Fruit fly (Drosophila melanogaster) whole organism, embryonic: ENCODE results near the gene Mic26-27.

Experiments
- Bgb ChIP-seq: fragments of 200-800 bp; sonication (Bioruptor generic); IDR thresholded peaks from 2 replicates; pipeline ENCODE4 v1.3.6; 2022; ENCODE audit warnings: missing biosample characterization, missing genetic modification characterization; ENCODE audit not compliant: partially characterized antibody
- CG11085 ChIP-seq: fragments of 200-800 bp; sonication (Bioruptor generic); IDR thresholded peaks from 2 replicates; pipeline ENCODE4 v1.3.6; 2022; ENCODE audit warnings: missing biosample characterization, missing genetic modification characterization
- CG11247 ChIP-seq: fragments of 200-800 bp; sonication (Bioruptor generic); IDR thresholded peaks from 2 replicates; pipeline ENCODE4 v1.3.6; 2022; ENCODE audit warnings: missing biosample characterization, missing genetic modification characterization
- CG1233 ChIP-seq: fragments of 200-800 bp; sonication (Bioruptor generic); optimal IDR thresholded peaks from 4 replicates; lab custom pipeline; 2018; ENCODE audit warnings: missing biosample characterization, mild to moderate bottlenecking, missing genetic modification characterization
- CG12391 ChIP-seq: fragments of 200-800 bp; sonication (Bioruptor generic); optimal IDR thresholded peaks from 3 replicates; lab custom pipeline; 2018; ENCODE audit warnings: missing biosample characterization, mild to moderate bottlenecking, missing genetic modification characterization, moderate library complexity
- CG12659 ChIP-seq: fragments of 200-800 bp; sonication (Bioruptor generic); optimal IDR thresholded peaks from 3 replicates; lab custom pipeline; 2017; ENCODE audit warnings: mild to moderate bottlenecking, missing biosample characterization, missing genetic modification reagents, missing genetic modification characterization
- CG13894 ChIP-seq: fragments of 200-800 bp; sonication (Bioruptor generic); optimal IDR thresholded peaks from 3 replicates; lab custom pipeline; 2018; ENCODE audit warnings: missing biosample characterization, mild to moderate bottlenecking, missing genetic modification characterization, moderate library complexity
- CG16779 ChIP-seq: fragments of 200-800 bp; sonication (Bioruptor generic); IDR thresholded peaks from 2 replicates; pipeline ENCODE4 v1.3.6; 2022; ENCODE audit warnings: missing biosample characterization, missing genetic modification characterization
- CG17328 ChIP-seq: fragments of 200-800 bp; sonication (Bioruptor generic); IDR thresholded peaks from 2 replicates; pipeline ENCODE4 v1.3.6; 2022; ENCODE audit warnings: missing biosample characterization, missing genetic modification characterization
- CG17829 ChIP-seq: fragments of 200-800 bp; optimal IDR thresholded peaks from 2 replicates; lab custom pipeline; 2019; ENCODE audit warnings: missing biosample characterization, mild to moderate bottlenecking, missing genetic modification characterization, moderate library complexity
- CG1832 ChIP-seq: fragments of 200-800 bp; sonication (Bioruptor generic); optimal IDR thresholded peaks from 2 replicates; lab custom pipeline; 2017; ENCODE audit warnings: missing biosample characterization, mild to moderate bottlenecking, missing genetic modification characterization, inconsistent platforms
- CG2116 ChIP-seq: fragments of 200-800 bp; sonication (Bioruptor generic); optimal IDR thresholded peaks from 3 replicates; lab custom pipeline; 2018; ENCODE audit warnings: missing biosample characterization, mild to moderate bottlenecking, missing genetic modification characterization
- CG2199 ChIP-seq: fragments of 200-800 bp; sonication (Bioruptor generic); IDR thresholded peaks from 3 replicates; pipeline ENCODE4 v1.3.6; 2022; ENCODE audit warnings: missing biosample characterization, missing genetic modification characterization
- CG3163 ChIP-seq: fragments of 200-800 bp; sonication (Bioruptor generic); optimal IDR thresholded peaks from 3 replicates; lab custom pipeline; 2016; ENCODE audit warnings: missing biosample characterization, missing genetic modification characterization
- CG3726 ChIP-seq: fragments of 200-800 bp; sonication (Bioruptor generic); IDR thresholded peaks from 3 replicates; pipeline ENCODE4, ENCODE4 v1.3.6; 2022; ENCODE audit warnings: missing biosample characterization, missing genetic modification characterization
- CG4328 ChIP-seq: fragments of 200-800 bp; sonication (Bioruptor generic); optimal IDR thresholded peaks from 3 replicates; lab custom pipeline; 2017; ENCODE audit warnings: missing biosample characterization, missing genetic modification reagents, missing genetic modification characterization
- CG4617 ChIP-seq: fragments of 200-800 bp; sonication (Bioruptor generic); optimal IDR thresholded peaks from 3 replicates; lab custom pipeline; 2016; ENCODE audit warnings: missing biosample characterization, missing genetic modification characterization, borderline replicate concordance
- CG4730 ChIP-seq: fragments of 200-800 bp; sonication (Bioruptor generic); IDR thresholded peaks from 2 replicates; pipeline ENCODE4 v1.3.6; 2022; ENCODE audit warnings: missing biosample characterization, missing genetic modification characterization
- CG6175 ChIP-seq: fragments of 200-800 bp; sonication (Bioruptor generic); IDR thresholded peaks from 3 replicates; pipeline ENCODE4 v1.3.6; 2022; ENCODE audit warnings: missing biosample characterization, missing genetic modification characterization
- CG6683 ChIP-seq: fragments of 200-800 bp; sonication (Bioruptor generic); optimal IDR thresholded peaks from 2 replicates; lab custom pipeline; 2017; ENCODE audit warnings: missing biosample characterization, mild to moderate bottlenecking, missing genetic modification characterization, missing genetic modification reagents
- CG7357 ChIP-seq: fragments of 200-800 bp; sonication (Bioruptor generic); IDR thresholded peaks from 3 replicates; pipeline ENCODE4 v1.3.6; 2022; ENCODE audit warnings: missing biosample characterization, missing genetic modification characterization
- CG8089 ChIP-seq: fragments of 200-800 bp; sonication (Bioruptor generic); optimal IDR thresholded peaks from 3 replicates; lab custom pipeline; 2016; ENCODE audit warnings: missing biosample characterization, missing genetic modification characterization
- Camta ChIP-seq: fragments of 200-800 bp; sonication (Bioruptor generic); optimal IDR thresholded peaks from 2 replicates; lab custom pipeline; 2016; ENCODE audit warnings: missing biosample characterization, missing genetic modification characterization
- Doc2 ChIP-seq: fragments of 200-800 bp; sonication (Bioruptor generic); IDR thresholded peaks from 2 replicates; pipeline ENCODE4 v1.3.6; 2022; ENCODE audit warnings: missing biosample characterization, missing genetic modification characterization
- Fer1 ChIP-seq: fragments of 200-800 bp; sonication (Bioruptor generic); optimal IDR thresholded peaks from 2 replicates; lab custom pipeline; 2017; ENCODE audit warnings: missing biosample characterization, mild to moderate bottlenecking, missing genetic modification characterization
- Gsc ChIP-seq: fragments of 200-800 bp; sonication (Bioruptor generic); IDR thresholded peaks from 2 replicates; pipeline ENCODE4 v1.3.6; 2022; ENCODE audit warnings: missing biosample characterization, missing genetic modification characterization
- HLHmδ ChIP-seq: fragments of 200-800 bp; sonication (Bioruptor generic); optimal IDR thresholded peaks from 2 replicates; lab custom pipeline; 2018; ENCODE audit warnings: missing biosample characterization, mild to moderate bottlenecking, missing genetic modification characterization, moderate library complexity
- Ptx1 ChIP-seq: fragments of 200-800 bp; sonication (Bioruptor generic); IDR thresholded peaks from 2 replicates; pipeline ENCODE4 v1.3.6; 2022; ENCODE audit warnings: missing biosample characterization, missing genetic modification characterization
- Scr ChIP-seq: fragments of 200-800 bp; sonication (Bioruptor generic); IDR thresholded peaks from 2 replicates; pipeline ENCODE4 v1.3.6; 2022; ENCODE audit warnings: missing biosample characterization, missing genetic modification characterization; ENCODE audit not compliant: partially characterized antibody
- dmrt11E ChIP-seq: fragments of 200-800 bp; sonication (Bioruptor generic); optimal IDR thresholded peaks from 3 replicates; lab custom pipeline; 2018; ENCODE audit warnings: missing biosample characterization, mild to moderate bottlenecking, missing genetic modification characterization, moderate library complexity
- dysf ChIP-seq: fragments of 200-800 bp; sonication (Bioruptor generic); IDR thresholded peaks from 3 replicates; pipeline ENCODE4 v1.3.6; 2022; ENCODE audit warnings: missing biosample characterization, missing genetic modification characterization
- gcm ChIP-seq: fragments of 200-800 bp; sonication (Bioruptor generic); optimal IDR thresholded peaks from 2 replicates; lab custom pipeline; 2019; ENCODE audit warnings: missing biosample characterization, mild to moderate bottlenecking, missing genetic modification characterization, moderate library complexity
- grau ChIP-seq: fragments of 200-800 bp; optimal IDR thresholded peaks from 3 replicates; lab custom pipeline; 2019; ENCODE audit warnings: missing biosample characterization, mild to moderate bottlenecking, missing genetic modification characterization, moderate library complexity
- ham ChIP-seq: fragments of 200-800 bp; sonication (Bioruptor generic); IDR thresholded peaks from 2 replicates; pipeline ENCODE4 v1.3.6; 2022; ENCODE audit warnings: missing biosample characterization, missing genetic modification characterization
- hbn ChIP-seq: fragments of 200-800 bp; sonication (Bioruptor generic); IDR thresholded peaks from 2 replicates; pipeline ENCODE4 v1.3.6; 2022; ENCODE audit warnings: missing biosample characterization, missing genetic modification characterization; ENCODE audit not compliant: partially characterized antibody
- jing ChIP-seq: fragments of 200-800 bp; sonication (Bioruptor generic); optimal IDR thresholded peaks from 2 replicates; lab custom pipeline; 2018; ENCODE audit warnings: missing biosample characterization, mild to moderate bottlenecking, missing genetic modification characterization
- kay ChIP-seq: fragments of 200-800 bp; sonication (Bioruptor generic); optimal IDR thresholded peaks from 2 replicates; lab custom pipeline; 2016; ENCODE audit warnings: missing biosample characterization, missing genetic modification characterization
- knrl ChIP-seq: fragments of 200-800 bp; sonication (Bioruptor generic); IDR thresholded peaks from 3 replicates; pipeline ENCODE4 v1.3.6; 2022; ENCODE audit warnings: missing biosample characterization, missing genetic modification characterization; ENCODE audit not compliant: partially characterized antibody
- mirr ChIP-seq: fragments of 200-800 bp; sonication (Bioruptor generic); optimal IDR thresholded peaks from 3 replicates; lab custom pipeline; 2018; ENCODE audit warnings: missing biosample characterization, mild to moderate bottlenecking, missing genetic modification characterization
- rib ChIP-seq: fragments of 200-800 bp; sonication (Bioruptor generic); IDR thresholded peaks from 2 replicates; pipeline ENCODE4 v1.3.6; 2022; ENCODE audit warnings: missing biosample characterization, missing genetic modification characterization
- sim ChIP-seq: fragments of 200-800 bp; sonication (Bioruptor generic); IDR thresholded peaks from 2 replicates; pipeline ENCODE4 v1.3.6; 2022; ENCODE audit warnings: missing biosample characterization, missing genetic modification characterization
- tna ChIP-seq: fragments of 200-800 bp; sonication (Bioruptor generic); IDR thresholded peaks from 2 replicates; pipeline ENCODE4 v1.3.6; 2022; ENCODE audit warnings: missing biosample characterization, missing genetic modification characterization; ENCODE audit not compliant: partially characterized antibody
- unc-4 ChIP-seq: fragments of 200-800 bp; sonication (Bioruptor generic); IDR thresholded peaks from 2 replicates; pipeline ENCODE4 v1.3.6; 2022; ENCODE audit warnings: missing biosample characterization, missing genetic modification characterization; ENCODE audit not compliant: partially characterized antibody
- vnd ChIP-seq: fragments of 200-800 bp; sonication (Bioruptor generic); IDR thresholded peaks from 3 replicates; pipeline ENCODE4 v1.3.6; 2022; ENCODE audit warnings: missing biosample characterization, missing genetic modification characterization; ENCODE audit not compliant: partially characterized antibody
- vvl ChIP-seq: fragments of 200-800 bp; sonication (Bioruptor generic); IDR thresholded peaks from 2 replicates; pipeline ENCODE4 v1.3.6; 2022; ENCODE audit warnings: missing biosample characterization, missing genetic modification characterization
- wor ChIP-seq: fragments of 200-800 bp; sonication (Bioruptor generic); IDR thresholded peaks from 2 replicates; pipeline ENCODE4 v1.3.6; 2022; ENCODE audit warnings: missing biosample characterization, missing genetic modification characterization
- zf30C ChIP-seq: fragments of 200-800 bp; sonication (Bioruptor generic); optimal IDR thresholded peaks from 3 replicates; lab custom pipeline; 2018; ENCODE audit warnings: missing biosample characterization, mild to moderate bottlenecking, missing genetic modification characterization

The Mic26-27 gene

DNA sequence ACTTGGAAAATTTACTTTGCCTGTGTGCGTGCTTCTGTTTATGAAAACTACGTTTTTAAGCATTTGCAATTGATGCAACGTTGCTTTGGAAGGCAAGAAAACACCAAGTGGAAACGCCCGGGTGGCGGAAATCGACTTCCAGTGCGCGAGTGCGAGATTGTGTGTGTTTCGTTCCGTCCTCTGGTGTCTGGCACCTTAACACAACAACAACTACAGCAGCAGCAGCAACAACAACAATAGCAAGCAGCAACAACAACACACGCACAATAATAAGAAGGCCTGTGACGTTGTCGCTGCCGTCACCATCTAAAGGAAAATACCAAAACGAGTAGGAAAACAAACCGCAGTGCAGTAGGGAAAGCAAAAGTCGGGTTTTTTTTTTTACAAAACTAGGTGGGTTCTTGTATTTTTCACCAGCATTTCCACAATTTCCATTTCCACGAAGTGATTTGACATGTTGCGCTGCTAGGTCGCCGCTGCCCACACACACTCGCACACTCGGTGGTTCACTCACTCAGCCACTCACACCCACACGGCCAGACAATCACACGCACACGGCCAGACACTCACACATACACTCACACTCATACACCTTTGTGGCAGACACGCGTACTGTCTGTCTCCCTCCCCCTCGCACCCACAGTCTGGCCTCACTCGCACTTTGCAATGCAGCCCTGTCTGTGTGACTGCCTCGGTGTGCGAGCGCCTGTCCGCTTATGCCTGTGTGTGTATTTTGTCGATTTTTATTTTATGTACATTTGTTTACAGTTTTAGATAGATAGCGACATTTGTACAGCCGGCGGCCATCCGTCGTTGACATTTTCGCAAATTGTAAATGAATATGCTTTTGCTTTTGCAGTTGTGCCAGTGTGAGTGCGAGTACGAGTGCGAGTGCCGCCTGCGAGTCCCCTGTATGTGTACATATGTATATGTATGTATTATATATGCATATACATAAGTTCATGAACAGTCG, 47.1 kb downstream of the Mic26-27 start (continued):
- TF ChIP-seq CG6175: peak; percentile 99
- TF ChIP-seq jing (GFP tag; lab: Kevin White, UChicago): no peak
- TF ChIP-seq CG11247 (GFP tag; lab: Robert Waterston, UW): no peak
- TF ChIP-seq Camta (GFP tag; lab: Kevin White, UChicago): no peak
- no peak for TF ChIP-seq kay (GFP tag; lab: Kevin White, UChicago)
- no peak for TF ChIP-seq CG3726
- TF ChIP-seq CG8089 (GFP tag; lab: Kevin White, UChicago): no peak
- TF ChIP-seq CG4730 (GFP tag; lab: Robert Waterston, UW): no peak
- TF ChIP-seq unc-4 (GFP tag; lab: Robert Waterston, UW): no peak; the same call in 1 of the 2 replicates
- TF ChIP-seq Fer1 (GFP tag; lab: Kevin White, UChicago): no peak
- TF ChIP-seq sim (GFP tag; lab: Robert Waterston, UW): no peak
- TF ChIP-seq CG17829 (tag; lab: Kevin White, UChicago): peak; percentile 49
- TF ChIP-seq zf30C (GFP tag; lab: Kevin White, UChicago): no peak
- peak; percentile 26 for TF ChIP-seq CG3163
- TF ChIP-seq CG12391 (tag; lab: Kevin White, UChicago): no peak
- 0 out of 3 replicates have a peak, but pooled peaks have one; percentile 10 for TF ChIP-seq dysf (GFP tag; lab: Robert Waterston, UW)
- peak; percentile 32; the same call in 1 of the 2 replicates for TF ChIP-seq CG17328 (GFP tag; lab: Robert Waterston, UW)
- TF ChIP-seq Scr (GFP tag; lab: Robert Waterston, UW): 0 out of 2 replicates have a peak, but pooled peaks have one; percentile 1
- TF ChIP-seq CG1233 (GFP tag; lab: Kevin White, UChicago): peak; percentile 1
- no peak for TF ChIP-seq Gsc (GFP tag; lab: Robert Waterston, UW)
- TF ChIP-seq wor (GFP tag; lab: Robert Waterston, UW): no peak
- TF ChIP-seq Ptx1 (GFP tag; lab: Robert Waterston, UW): 0 out of 2 replicates have a peak, but pooled peaks have one; percentile 8
- no peak for TF ChIP-seq mirr
- TF ChIP-seq CG16779 (GFP tag; lab: Robert Waterston, UW): no peak
- no peak for TF ChIP-seq Doc2 (GFP tag; lab: Robert Waterston, UW)
- peak; percentile 65; the same call in 1 of the 2 replicates for TF ChIP-seq Bgb (GFP tag; lab: Robert Waterston, UW)
- TF ChIP-seq gcm (GFP tag; lab: Kevin White, UChicago): no peak
- peak; percentile 33; the same call in 1 of the 3 replicates for TF ChIP-seq knrl
- TF ChIP-seq CG1832 (GFP tag; lab: Kevin White, UChicago): peak; percentile 83
- no peak for TF ChIP-seq CG7357 (GFP tag; lab: Robert Waterston, UW)
- TF ChIP-seq tna: no peak; the same call in 1 of the 2 replicates
- TF ChIP-seq rib (GFP tag; lab: Robert Waterston, UW): peak; percentile 87
- peak; percentile 43 for TF ChIP-seq CG4617 (GFP tag; lab: Kevin White, UChicago)
- no peak for TF ChIP-seq CG11085 (GFP tag; lab: Robert Waterston, UW)
- TF ChIP-seq HLHmδ (GFP tag; lab: Kevin White, UChicago): peak; percentile 93
- peak; percentile 72; the same call in 1 of the 2 replicates for TF ChIP-seq vvl (GFP tag; lab: Robert Waterston, UW)
- 0 out of 3 replicates have a peak, but pooled peaks have one; percentile 2 for TF ChIP-seq vnd (GFP tag; lab: Robert Waterston, UW)
- TF ChIP-seq hbn: peak; percentile 16; the same call in 1 of the 2 replicates
- 0 out of 3 replicates have a peak, but pooled peaks have one; percentile 61 for TF ChIP-seq CG2199 (GFP tag; lab: Robert Waterston, UW)
- TF ChIP-seq grau (tag; lab: Kevin White, UChicago): no peak
- TF ChIP-seq dmrt11E (tag; lab: Kevin White, UChicago): peak; percentile 20
- TF ChIP-seq CG13894 (tag; lab: Kevin White, UChicago): no peak
- peak; percentile 22 for TF ChIP-seq CG4328 (GFP tag; lab: Kevin White, UChicago)
- no peak for TF ChIP-seq CG6683
- no peak for TF ChIP-seq ham (GFP tag; lab: Robert Waterston, UW)
- peak; percentile 22 for TF ChIP-seq CG2116 (GFP tag; lab: Kevin White, UChicago)
- TF ChIP-seq CG12659 (GFP tag; lab: Kevin White, UChicago): no peak
